Fruit fly (Drosophila melanogaster) whole organism, adult: ENCODE data around the gene CG12679.

Experiments
- CG11617 ChIP-seq: fragments of 200-800 bp; sonication (Bioruptor generic); optimal IDR thresholded peaks from 2 replicates; lab custom pipeline; 2017; ENCODE audit warnings: mild to moderate bottlenecking, missing biosample characterization, missing genetic modification reagents, missing genetic modification characterization
- CG12768 ChIP-seq: fragments of 200-800 bp; sonication (Bioruptor generic); optimal IDR thresholded peaks from 2 replicates; lab custom pipeline; 2017; ENCODE audit warnings: missing biosample characterization, missing genetic modification characterization, mild to moderate bottlenecking, moderate library complexity, missing genetic modification reagents
- CG1620 ChIP-seq: fragments of 200-800 bp; sonication (Bioruptor generic); optimal IDR thresholded peaks from 2 replicates; lab custom pipeline; 2016; ENCODE audit warnings: missing biosample characterization, missing genetic modification characterization
- CG5204 ChIP-seq: fragments of 200-800 bp; sonication (Bioruptor generic); optimal IDR thresholded peaks from 2 replicates; lab custom pipeline; 2016; ENCODE audit warnings: missing biosample characterization, missing genetic modification characterization
- CG7045 ChIP-seq: fragments of 200-800 bp; sonication (Bioruptor generic); optimal IDR thresholded peaks from 2 replicates; lab custom pipeline; 2017; ENCODE audit warnings: missing biosample characterization, mild to moderate bottlenecking, missing genetic modification characterization
- Crg-1 ChIP-seq: fragments of 200-800 bp; sonication (Bioruptor generic); optimal IDR thresholded peaks from 2 replicates; lab custom pipeline; 2016; ENCODE audit warnings: missing biosample characterization, missing genetic modification characterization
- Hr96 ChIP-seq: fragments of 200-800 bp; sonication (Bioruptor generic); optimal IDR thresholded peaks from 2 replicates; lab custom pipeline; 2016; ENCODE audit warnings: missing biosample characterization, missing genetic modification characterization
- Mnt ChIP-seq: fragments of 200-800 bp; sonication (Bioruptor generic); optimal IDR thresholded peaks from 2 replicates; lab custom pipeline; 2016; ENCODE audit warnings: missing biosample characterization, mild to moderate bottlenecking, missing genetic modification characterization
- bab1 ChIP-seq: fragments of 200-800 bp; sonication (Bioruptor generic); optimal IDR thresholded peaks from 3 replicates; lab custom pipeline; 2019; ENCODE audit warnings: missing biosample characterization, mild to moderate bottlenecking, missing genetic modification characterization, moderate library complexity
- cic ChIP-seq: fragments of 200-800 bp; sonication (Bioruptor generic); optimal IDR thresholded peaks from 2 replicates; lab custom pipeline; 2017; ENCODE audit warnings: missing biosample characterization, mild to moderate bottlenecking, missing genetic modification characterization, moderate library complexity
- cnc ChIP-seq, 2 experiments: fragments of >200 bp; optimal IDR thresholded peaks; 2 replicates each; lab custom pipeline; 2017
- kay ChIP-seq: fragments of 200-800 bp; sonication (Bioruptor generic); peaks from one replicate; lab custom pipeline; 2016; ENCODE audit warnings: missing biosample characterization, missing genetic modification characterization, borderline replicate concordance
- pad ChIP-seq: fragments of 200-800 bp; sonication (Bioruptor generic); optimal IDR thresholded peaks from 3 replicates; lab custom pipeline; 2017; ENCODE audit warnings: missing biosample characterization, missing genetic modification characterization, mild to moderate bottlenecking, moderate library complexity, missing genetic modification reagents
- toe ChIP-seq: fragments of 200-800 bp; sonication (Bioruptor generic); optimal IDR thresholded peaks from 2 replicates; lab custom pipeline; 2016; ENCODE audit warnings: missing biosample characterization, missing genetic modification characterization

- TF ChIP-seq Crg-1 (GFP tag; lab: Kevin White, UChicago): no peak
- no peak for TF ChIP-seq toe (GFP tag; lab: Kevin White, UChicago)
- TF ChIP-seq kay (GFP tag; lab: Kevin White, UChicago): no peak
- no peak for TF ChIP-seq pad
- no peak for TF ChIP-seq Hr96 (GFP tag; lab: Kevin White, UChicago)
- no peak for TF ChIP-seq CG1620 (GFP tag; lab: Kevin White, UChicago)
- no peak for TF ChIP-seq CG5204 (GFP tag; lab: Kevin White, UChicago)
- no peak for TF ChIP-seq CG11617 (GFP tag; lab: Kevin White, UChicago)
- TF ChIP-seq CG12768 (GFP tag; lab: Kevin White, UChicago): no peak
- no peak for TF ChIP-seq cnc (optimal IDR thresholded peaks at IDR 0.05; lab: Kevin White, UChicago)
- TF ChIP-seq cic (GFP tag; lab: Kevin White, UChicago): no peak
- no peak for TF ChIP-seq Mnt
- TF ChIP-seq CG7045 (GFP tag; lab: Kevin White, UChicago): no peak
- TF ChIP-seq bab1 (GFP tag; lab: Kevin White, UChicago): no peak
These were observed 14.4 kb upstream of the CG12679 start, which contains the start of gene jb for dm6 chrX:20390706-20391105.
